Worm (Caenorhabditis elegans): Measurements from ENCODE around the gene T04C9.1.

DNA sequence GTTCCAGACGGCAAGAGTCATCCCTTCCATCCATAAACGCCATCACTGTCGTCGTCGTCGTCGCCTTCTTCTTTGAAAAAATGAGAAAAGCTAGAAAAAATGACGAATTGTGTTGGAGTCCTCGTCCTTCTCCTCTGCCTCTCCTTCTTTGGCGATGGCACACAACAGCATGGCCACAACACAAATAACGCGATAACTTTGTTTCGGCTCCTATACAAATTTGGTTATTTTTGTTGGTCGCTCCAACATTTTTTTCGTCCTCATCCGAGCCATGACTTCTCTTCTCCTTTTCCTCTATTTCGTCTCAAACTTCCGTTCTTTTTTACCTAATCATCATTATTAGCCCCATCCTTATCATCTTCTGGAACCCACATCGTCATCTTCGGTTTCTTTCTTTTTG lies 970 bp upstream of the T04C9.1 start:
- TF ChIP-seq cog-1 (tag; optimal IDR thresholded peaks at IDR 0.05) (no peak), T22C8.4 (GFP tag; IDR thresholded peaks at IDR 0.05) (no peak)

All from whole organism, midembryonic.